Worm (Caenorhabditis elegans) whole organism, mixed stage, embryonic: ENCODE data around the gene C31G12.1.

Source experiments
- M03D4.4 ChIP-seq: sonication (generic microtip); optimal IDR thresholded peaks from 2 replicates; lab custom pipeline; 2017; ENCODE audit warnings: mild to moderate bottlenecking, missing genetic modification characterization, missing compliant biosample characterization
- blmp-1 ChIP-seq: fragments of 150-350 bp; optimal IDR thresholded peaks from 2 replicates; lab custom pipeline; 2014; ENCODE audit warnings: missing biosample characterization, missing genetic modification characterization
- ceh-39 ChIP-seq: fragments of 150-350 bp; optimal IDR thresholded peaks from 2 replicates; lab custom pipeline; 2014; ENCODE audit warnings: missing biosample characterization, missing genetic modification characterization
- ceh-43 ChIP-seq: fragments of 200-800 bp; sonication (Bioruptor generic); optimal IDR thresholded peaks from 2 replicates; lab custom pipeline; 2018; ENCODE audit warnings: mild to moderate bottlenecking, missing genetic modification characterization, moderate library complexity, missing compliant biosample characterization
- ceh-83 ChIP-seq: fragments of 200-800 bp; sonication (Bioruptor generic); optimal IDR thresholded peaks from 2 replicates; lab custom pipeline; 2018; ENCODE audit warnings: mild to moderate bottlenecking, missing genetic modification characterization, missing compliant biosample characterization
- drap-1 ChIP-seq: fragments of 200-800 bp; sonication (Bioruptor generic); optimal IDR thresholded peaks from 3 replicates; lab custom pipeline; 2018; ENCODE audit warnings: mild to moderate bottlenecking, missing genetic modification characterization, missing compliant biosample characterization
- elt-1 ChIP-seq: sonication (generic microtip); optimal IDR thresholded peaks from 2 replicates; lab custom pipeline; 2017; ENCODE audit warnings: missing genetic modification characterization, mild to moderate bottlenecking, missing compliant biosample characterization, antibody characterized with exemption, moderate library complexity, borderline replicate concordance; ENCODE audit not compliant: insufficient read depth
- elt-3 ChIP-seq: fragments of 150-350 bp; optimal IDR thresholded peaks from 2 replicates; lab custom pipeline; 2014; ENCODE audit warnings: missing biosample characterization, missing genetic modification characterization
- flh-1 ChIP-seq: fragments of 200-800 bp; sonication (Bioruptor generic); optimal IDR thresholded peaks from 2 replicates; lab custom pipeline; 2018; ENCODE audit warnings: mild to moderate bottlenecking, missing genetic modification characterization, moderate library complexity, missing compliant biosample characterization
- ham-2 ChIP-seq: fragments of 200-800 bp; sonication (Bioruptor generic); optimal IDR thresholded peaks from 2 replicates; lab custom pipeline; 2018; ENCODE audit warnings: mild to moderate bottlenecking, missing genetic modification characterization, missing compliant biosample characterization
- hlh-1 ChIP-seq: fragments of 150-350 bp; optimal IDR thresholded peaks from 2 replicates; lab custom pipeline; 2014; ENCODE audit warnings: missing biosample characterization, missing genetic modification reagents, missing genetic modification characterization
- lin-13 ChIP-seq: fragments of 150-350 bp; optimal IDR thresholded peaks from 2 replicates; lab custom pipeline; 2014; ENCODE audit warnings: missing biosample characterization, missing genetic modification characterization
- lsy-2 ChIP-seq: fragments of 150-350 bp; optimal IDR thresholded peaks from 2 replicates; lab custom pipeline; 2014; ENCODE audit warnings: missing biosample characterization, missing genetic modification characterization
- mab-5 ChIP-seq: fragments of 150-350 bp; optimal IDR thresholded peaks from 2 replicates; lab custom pipeline; 2014; ENCODE audit warnings: missing biosample characterization, missing genetic modification characterization
- mep-1 ChIP-seq: fragments of 150-350 bp; optimal IDR thresholded peaks from 2 replicates; lab custom pipeline; 2017; ENCODE audit warnings: missing biosample characterization, missing genetic modification reagents, missing genetic modification characterization, inconsistent platforms
- nhr-12 ChIP-seq: fragments of 150-350 bp; optimal IDR thresholded peaks from 2 replicates; lab custom pipeline; 2014; ENCODE audit warnings: missing biosample characterization, missing genetic modification characterization
- nhr-2 ChIP-seq: fragments of 150-350 bp; optimal IDR thresholded peaks from 2 replicates; lab custom pipeline; 2014; ENCODE audit warnings: missing biosample characterization, missing genetic modification characterization
- nhr-237 ChIP-seq: fragments of 150-350 bp; optimal IDR thresholded peaks from 2 replicates; lab custom pipeline; 2014; ENCODE audit warnings: missing biosample characterization, missing genetic modification characterization
- nhr-28 ChIP-seq: fragments of 150-350 bp; optimal IDR thresholded peaks from 2 replicates; lab custom pipeline; 2014; ENCODE audit warnings: missing biosample characterization, missing genetic modification characterization
- sem-2 ChIP-seq: fragments of 200-800 bp; sonication (Bioruptor generic); optimal IDR thresholded peaks from 2 replicates; lab custom pipeline; 2018; ENCODE audit warnings: mild to moderate bottlenecking, missing genetic modification characterization, missing compliant biosample characterization
- snpc-4 ChIP-seq: fragments of 150-350 bp; optimal IDR thresholded peaks from 2 replicates; lab custom pipeline; 2014; ENCODE audit warnings: missing biosample characterization, missing genetic modification characterization
- sptf-1 ChIP-seq: sonication (generic microtip); optimal IDR thresholded peaks from 2 replicates; lab custom pipeline; 2017; ENCODE audit warnings: mild to moderate bottlenecking, missing genetic modification characterization, moderate library complexity, missing compliant biosample characterization
- tbx-8 ChIP-seq: fragments of 200-800 bp; sonication (Bioruptor generic); optimal IDR thresholded peaks from 2 replicates; lab custom pipeline; 2018; ENCODE audit warnings: mild to moderate bottlenecking, missing genetic modification characterization, moderate library complexity, missing compliant biosample characterization
- unc-120 ChIP-seq: sonication (generic microtip); optimal IDR thresholded peaks from 2 replicates; lab custom pipeline; 2017; ENCODE audit warnings: missing genetic modification characterization, missing compliant biosample characterization; ENCODE audit not compliant: poor library complexity, severe bottlenecking
- unc-39 ChIP-seq: fragments of 150-350 bp; optimal IDR thresholded peaks from 2 replicates; lab custom pipeline; 2014; ENCODE audit warnings: missing biosample characterization, missing genetic modification characterization
- unc-62 ChIP-seq: fragments of 150-350 bp; optimal IDR thresholded peaks from 2 replicates; lab custom pipeline; 2014; ENCODE audit warnings: missing biosample characterization, missing genetic modification reagents, missing genetic modification characterization
- zip-8 ChIP-seq: fragments of 150-350 bp; optimal IDR thresholded peaks from 2 replicates; lab custom pipeline; 2014; ENCODE audit warnings: missing biosample characterization, missing genetic modification characterization
- ztf-11 ChIP-seq: fragments of 150-350 bp; optimal IDR thresholded peaks from 2 replicates; lab custom pipeline; 2014; ENCODE audit warnings: missing biosample characterization, missing genetic modification characterization

C31G12.1 gene

ce11 chrV:18138695-18139094 is 41.1 kb upstream of the C31G12.1 start, which contains the start of gene Y37H2A.10:
Gene Y37H2A.10 (plus strand): TSS chrV:18138995.
- TF ChIP-seq ztf-11, result no peak
- TF ChIP-seq nhr-237 (tag; lab: Kevin White, UChicago), result no peak
- TF ChIP-seq M03D4.4 (tag; lab: Kevin White, UChicago), result no peak
- no peak for TF ChIP-seq lin-13 (tag; lab: Kevin White, UChicago)
- no peak for TF ChIP-seq ceh-39 (tag; lab: Kevin White, UChicago)
- TF ChIP-seq elt-3 (tag; lab: Kevin White, UChicago), result no peak
- no peak for TF ChIP-seq snpc-4
- TF ChIP-seq sptf-1 (tag; lab: Kevin White, UChicago), result no peak
- TF ChIP-seq ham-2 (GFP tag; lab: Kevin White, UChicago), result no peak

DNA sequence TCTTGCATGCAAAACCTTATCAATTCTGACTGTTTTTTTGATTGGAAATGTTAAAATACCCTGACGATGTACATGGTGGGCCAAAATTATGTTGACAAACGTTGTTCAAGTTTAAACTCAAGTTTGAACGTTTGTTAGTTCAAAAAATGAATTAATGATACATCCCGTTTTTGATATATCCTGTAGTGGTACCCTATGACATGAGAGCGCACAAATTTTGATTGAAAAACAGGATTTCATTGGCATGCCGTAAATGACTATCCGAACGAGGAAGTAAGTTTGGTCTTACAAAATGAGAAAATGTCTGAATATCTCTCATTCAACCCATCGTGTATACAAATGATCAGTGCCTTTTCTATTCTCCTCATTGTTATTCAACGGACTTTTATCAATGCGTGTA is 38.6 kb upstream of the C31G12.1 start, which contains the start of gene Y37H2A.11:
Gene Y37H2A.11, plus strand, starts transcription at position 301 of the 400 bp plus-strand sequence.
- TF ChIP-seq snpc-4, result no peak
- no peak for TF ChIP-seq unc-120 (tag; lab: Kevin White, UChicago)
- TF ChIP-seq flh-1, result no peak
- no peak for TF ChIP-seq nhr-28 (tag; lab: Kevin White, UChicago)
- TF ChIP-seq sem-2, result no peak
- no peak for TF ChIP-seq ceh-83 (GFP tag; lab: Kevin White, UChicago)
- no peak for TF ChIP-seq mep-1
- TF ChIP-seq sptf-1 (tag; lab: Kevin White, UChicago), result no peak
- no peak for TF ChIP-seq ham-2 (GFP tag; lab: Kevin White, UChicago)
- TF ChIP-seq drap-1 (GFP tag; lab: Kevin White, UChicago), result no peak
- no peak for TF ChIP-seq mab-5
- TF ChIP-seq lin-13 (tag; lab: Kevin White, UChicago), result no peak
- TF ChIP-seq nhr-2 (tag; lab: Kevin White, UChicago), result no peak
- TF ChIP-seq elt-1 (tag; lab: Kevin White, UChicago), result no peak
- TF ChIP-seq zip-8 (tag; lab: Kevin White, UChicago), result no peak
- TF ChIP-seq nhr-12, result no peak
- no peak for TF ChIP-seq blmp-1
- no peak for TF ChIP-seq tbx-8 (GFP tag; lab: Kevin White, UChicago)

ce11 chrV:18142549-18142948 is 37.2 kb upstream of the C31G12.1 start, which contains the start of gene Y37H2A.13:
Gene Y37H2A.13 (plus strand): TSS chrV:18142849.
- no peak for TF ChIP-seq unc-120 (tag; lab: Kevin White, UChicago)
- no peak for TF ChIP-seq lsy-2 (tag; lab: Kevin White, UChicago)
- no peak for TF ChIP-seq elt-3 (tag; lab: Kevin White, UChicago)
- no peak for TF ChIP-seq mep-1
- TF ChIP-seq M03D4.4 (tag; lab: Kevin White, UChicago), result no peak
- no peak for TF ChIP-seq unc-62 (GFP tag; lab: Kevin White, UChicago)
- no peak for TF ChIP-seq nhr-2 (tag; lab: Kevin White, UChicago)

ce11 chrV:18143445-18143844 is 36.3 kb upstream of the C31G12.1 start, which contains the start of gene Y37H2A.14:
Gene Y37H2A.14 (plus strand): TSS chrV:18143745.
- TF ChIP-seq ceh-39 (tag; lab: Kevin White, UChicago) (no peak), ceh-43 (no peak), mab-5 (no peak), lsy-2 (tag; lab: Kevin White, UChicago) (no peak), unc-120 (tag; lab: Kevin White, UChicago) (no peak), unc-62 (GFP tag; lab: Kevin White, UChicago) (no peak), ceh-83 (GFP tag; lab: Kevin White, UChicago) (no peak), unc-39 (no peak), nhr-28 (tag; lab: Kevin White, UChicago) (no peak)

- TF ChIP-seq sem-2 (no peak), hlh-1 (tag; lab: Kevin White, UChicago) (no peak), zip-8 (tag; lab: Kevin White, UChicago) (no peak), drap-1 (GFP tag; lab: Kevin White, UChicago) (no peak), unc-62 (GFP tag; lab: Kevin White, UChicago) (no peak), ztf-11 (no peak), ceh-39 (tag; lab: Kevin White, UChicago) (no peak), ceh-43 (no peak), mab-5 (no peak), mep-1 (no peak), ceh-83 (GFP tag; lab: Kevin White, UChicago) (no peak), nhr-28 (tag; lab: Kevin White, UChicago) (no peak), flh-1 (no peak)
These were observed 35.3 kb upstream of the C31G12.1 start for ce11 chrV:18144442-18144841.

DNA sequence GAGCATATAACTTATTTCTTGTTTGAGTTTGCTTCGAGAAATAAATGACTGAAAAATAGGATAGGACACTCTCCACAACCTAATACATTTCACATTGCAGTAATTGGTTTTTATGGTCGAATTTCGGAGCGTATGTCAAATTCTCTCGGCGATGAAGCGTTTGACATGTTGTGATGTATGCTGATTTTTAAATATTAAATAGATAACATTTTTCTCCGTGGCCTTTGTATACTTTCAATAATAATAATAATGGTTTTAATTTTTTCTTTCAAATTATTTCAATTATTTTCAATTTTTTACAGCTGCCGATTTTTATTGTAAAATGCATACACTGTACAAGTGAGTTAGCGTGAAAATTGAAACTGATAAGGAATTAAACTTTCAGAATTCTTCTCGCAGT is 33.7 kb upstream of the C31G12.1 start, which contains the start of gene C14A6.3:
Gene C14A6.3, plus strand, starts transcription at position 301 of the 400 bp plus-strand sequence.
- TF ChIP-seq unc-120 (tag; lab: Kevin White, UChicago) (no peak), unc-62 (GFP tag; lab: Kevin White, UChicago) (no peak)
